Worm (Caenorhabditis elegans): ENCODE results near the gene R09A1.3.

R09A1.3 gene

DNA sequence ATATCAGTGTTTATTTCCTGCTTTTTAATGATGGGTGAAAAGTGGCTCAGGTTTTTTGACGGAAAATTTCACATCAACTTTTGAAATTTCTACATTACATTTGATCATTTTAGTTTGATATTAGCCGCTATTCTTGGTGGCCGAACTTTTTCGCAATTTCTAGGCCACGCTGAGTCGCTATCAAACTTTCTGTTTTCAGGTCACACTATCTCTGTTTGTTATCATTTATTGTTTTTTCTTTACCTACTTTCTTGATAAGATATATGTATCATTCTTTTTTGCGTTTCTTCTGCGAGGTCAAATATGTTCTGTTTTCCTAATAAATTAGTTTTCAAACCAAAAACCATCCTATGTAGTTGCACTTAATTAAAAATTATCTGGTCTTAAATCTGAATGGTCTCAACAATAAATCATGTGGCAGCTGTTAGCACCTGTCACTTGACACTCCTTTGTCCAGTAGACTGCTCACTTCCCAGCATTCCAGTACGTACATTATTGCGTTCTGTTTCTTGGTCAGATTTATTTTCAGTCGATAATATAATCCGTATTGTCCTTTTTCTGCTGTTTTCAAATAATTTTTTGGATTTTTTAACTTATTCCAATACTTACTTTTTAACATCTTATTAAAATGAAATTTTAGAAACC is 33.5 kb upstream of the R09A1.3 start:
- TF ChIP-seq unc-62 (GFP tag; optimal IDR thresholded peaks at IDR 0.05) (no peak), ztf-4 (tag; optimal IDR thresholded peaks at IDR 0.05) (no peak), ceh-16 (tag; optimal IDR thresholded peaks at IDR 0.05) (no peak), nhr-23 (tag; optimal IDR thresholded peaks at IDR 0.05) (peak; percentile 68), daf-12 (tag; optimal IDR thresholded peaks at IDR 0.05) (no peak), sea-2 (GFP tag; optimal IDR thresholded peaks at IDR 0.05) (no peak), ceh-28 (tag; optimal IDR thresholded peaks at IDR 0.05) (peak; percentile 40), unc-39 (tag; optimal IDR thresholded peaks at IDR 0.05) (no peak), jun-1 (tag; optimal IDR thresholded peaks at IDR 0.05) (no peak), pqm-1 (tag; optimal IDR thresholded peaks at IDR 0.05) (peak; percentile 74), ama-1 (optimal IDR thresholded peaks at IDR 0.05) (no peak), nhr-67 (tag; optimal IDR thresholded peaks at IDR 0.05) (no peak), nhr-77 (tag; optimal IDR thresholded peaks at IDR 0.05) (no peak), hmg-11 (tag; optimal IDR thresholded peaks at IDR 0.05) (no peak), ceh-82 (tag; optimal IDR thresholded peaks at IDR 0.05) (no peak), tbx-2 (tag; optimal IDR thresholded peaks at IDR 0.05) (no peak), snpc-4 (tag; optimal IDR thresholded peaks at IDR 0.05) (peak; percentile 23), fos-1 (tag; optimal IDR thresholded peaks at IDR 0.05) (no peak), elt-3 (tag; optimal IDR thresholded peaks at IDR 0.05) (peak in 1 of 3 experiments; percentile 23), nfya-1 (tag; optimal IDR thresholded peaks at IDR 0.05; ENCODE audit: insufficient read depth) (no peak), ztf-11 (tag; optimal IDR thresholded peaks at IDR 0.05) (no peak), nhr-43 (tag; optimal IDR thresholded peaks at IDR 0.05; ENCODE audit: poor library complexity, severe bottlenecking) (no peak), ZK546.5 (tag; optimal IDR thresholded peaks at IDR 0.05) (no peak), pha-4 (tag; optimal IDR thresholded peaks at IDR 0.05) (no peak), lin-39 (tag; optimal IDR thresholded peaks at IDR 0.05) (no peak), nhr-28 (tag; optimal IDR thresholded peaks at IDR 0.05) (no peak), nhr-11 (tag; optimal IDR thresholded peaks at IDR 0.05) (no peak), nhr-12 (tag; optimal IDR thresholded peaks at IDR 0.05) (no peak), ceh-9 (tag; optimal IDR thresholded peaks at IDR 0.05) (no peak), fkh-2 (tag; optimal IDR thresholded peaks at IDR 0.05) (no peak), nhr-237 (tag; optimal IDR thresholded peaks at IDR 0.05) (no peak), elt-2 (tag; optimal IDR thresholded peaks at IDR 0.05) (peak; percentile 83), lin-15B (tag; optimal IDR thresholded peaks at IDR 0.05) (peak; percentile 17), nhr-76 (tag; optimal IDR thresholded peaks at IDR 0.05) (no peak)

ce11 chrV:1053385-1053784 is 26.5 kb upstream of the R09A1.3 start:
- TF ChIP-seq tbx-2 (tag; optimal IDR thresholded peaks at IDR 0.05): no peak
- TF ChIP-seq nhr-12 (tag; optimal IDR thresholded peaks at IDR 0.05): no peak
- TF ChIP-seq elt-2 (tag; optimal IDR thresholded peaks at IDR 0.05): no peak
- no peak for TF ChIP-seq elt-1 (tag; optimal IDR thresholded peaks at IDR 0.05)
- no peak for TF ChIP-seq nhr-76 (tag; optimal IDR thresholded peaks at IDR 0.05)
- no peak for TF ChIP-seq ceh-9 (tag; optimal IDR thresholded peaks at IDR 0.05)
- no peak for TF ChIP-seq egl-5 (tag; optimal IDR thresholded peaks at IDR 0.05)
- no peak for TF ChIP-seq lsy-12 (tag; optimal IDR thresholded peaks at IDR 0.05)
- TF ChIP-seq ceh-82 (tag; optimal IDR thresholded peaks at IDR 0.05): no peak
- no peak for TF ChIP-seq pqm-1 (tag; optimal IDR thresholded peaks at IDR 0.05)
- no peak for TF ChIP-seq nhr-43 (tag; optimal IDR thresholded peaks at IDR 0.05; ENCODE audit: poor library complexity, severe bottlenecking)
- no peak for TF ChIP-seq lin-39 (tag; optimal IDR thresholded peaks at IDR 0.05)
- TF ChIP-seq ztf-11 (tag; optimal IDR thresholded peaks at IDR 0.05): no peak
- TF ChIP-seq pha-4 (tag; optimal IDR thresholded peaks at IDR 0.05): no peak
- no peak for TF ChIP-seq nhr-11 (tag; optimal IDR thresholded peaks at IDR 0.05)
- TF ChIP-seq nhr-25 (tag; optimal IDR thresholded peaks at IDR 0.05): no peak
- TF ChIP-seq nhr-237 (tag; optimal IDR thresholded peaks at IDR 0.05): no peak
- TF ChIP-seq nfya-1 (tag; optimal IDR thresholded peaks at IDR 0.05; ENCODE audit: insufficient read depth): no peak

- no peak for TF ChIP-seq nhr-43 (tag; optimal IDR thresholded peaks at IDR 0.05; ENCODE audit: poor library complexity, severe bottlenecking)
- TF ChIP-seq lsy-12 (tag; optimal IDR thresholded peaks at IDR 0.05): no peak
- no peak for TF ChIP-seq eor-1 (tag; optimal IDR thresholded peaks at IDR 0.05)
- TF ChIP-seq nhr-76 (tag; optimal IDR thresholded peaks at IDR 0.05): no peak
- no peak for TF ChIP-seq zag-1 (tag; optimal IDR thresholded peaks at IDR 0.05)
- TF ChIP-seq daf-12 (tag; optimal IDR thresholded peaks at IDR 0.05): no peak
- TF ChIP-seq ztf-11 (tag; optimal IDR thresholded peaks at IDR 0.05): no peak
- TF ChIP-seq nhr-237 (tag; optimal IDR thresholded peaks at IDR 0.05): no peak
- TF ChIP-seq nhr-23 (tag; optimal IDR thresholded peaks at IDR 0.05): no peak
- no peak for TF ChIP-seq egl-27 (tag; optimal IDR thresholded peaks at IDR 0.05)
- no peak for TF ChIP-seq ztf-4 (tag; optimal IDR thresholded peaks at IDR 0.05)
These were observed 25.7 kb upstream of the R09A1.3 start, which contains the start of gene K10C9.4 for ce11 chrV:1052559-1053064. K10C9.4 (minus strand) TSS chrV:1053014.

All from whole organism, L3 larva.